Fruit fly (Drosophila melanogaster): ENCODE results near the gene mRpS22.

mRpS22 gene

DNA sequence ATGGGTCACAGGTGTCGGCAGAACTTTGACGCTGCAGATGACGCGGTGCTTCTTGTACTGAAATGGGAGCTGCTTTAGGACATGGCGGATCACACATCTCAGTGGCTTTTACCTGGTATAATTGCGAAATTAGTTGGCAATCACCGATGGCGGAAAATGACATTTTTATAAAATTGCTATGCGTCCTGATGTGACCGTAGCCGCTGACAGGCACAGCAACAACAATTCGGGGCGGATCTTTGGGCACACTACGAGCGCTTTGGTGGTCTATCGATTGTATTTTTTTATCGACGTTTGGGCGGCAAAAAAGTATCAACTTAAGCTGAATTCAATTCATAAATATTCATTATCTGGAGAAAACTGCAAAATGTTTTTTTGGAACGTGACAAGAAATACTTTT, 37.2 kb downstream of the mRpS22 start, which contains the start of gene CG4951 (continued):
- TF ChIP-seq crc (GFP tag; optimal IDR thresholded peaks at IDR 0.05) (no peak), CG34422 (GFP tag; IDR thresholded peaks at IDR 0.05) (0 out of 3 replicates have a peak, but pooled peaks have one; percentile 17), nmo (GFP tag; optimal IDR thresholded peaks at IDR 0.05) (peak; percentile 22), CG14710 (tag; optimal IDR thresholded peaks at IDR 0.05) (peak; percentile 40), nerfin-1 (tag; optimal IDR thresholded peaks at IDR 0.05) (peak; percentile 19), HmgD (GFP tag; optimal IDR thresholded peaks at IDR 0.05) (no peak), Ets97D (GFP tag; optimal IDR thresholded peaks at IDR 0.05) (peak; percentile 72), CG13894 (tag; optimal IDR thresholded peaks at IDR 0.05) (no peak), CG3726 (GFP tag; IDR thresholded peaks at IDR 0.05) (no peak), CG2120 (GFP tag; optimal IDR thresholded peaks at IDR 0.05) (no peak)

DNA sequence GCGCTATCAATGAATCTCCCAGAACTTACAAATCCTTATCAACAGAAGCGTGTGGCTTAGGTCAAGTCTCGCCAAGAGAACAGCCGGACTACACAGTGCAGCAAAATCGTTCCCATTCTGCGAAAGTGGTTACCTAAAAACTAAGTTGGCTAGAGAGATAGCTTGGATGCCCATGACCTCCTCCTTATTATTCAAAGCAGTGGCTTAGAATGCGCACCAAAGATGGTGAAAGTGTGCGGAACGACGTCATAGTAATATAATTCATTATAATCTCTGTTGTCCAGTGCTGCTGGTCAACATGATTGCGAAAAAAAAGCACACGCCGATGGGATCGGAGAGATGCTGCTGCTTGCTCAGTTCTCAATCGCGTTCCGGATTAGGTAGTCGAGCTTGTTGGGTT, 37.8 kb downstream of the mRpS22 start, which contains the start of gene Nep7:
Nep7 (plus strand) TSS at position 385 of the 400 bp plus-strand sequence.
- TF ChIP-seq gsb (GFP tag; IDR thresholded peaks at IDR 0.05) (peak; percentile 21; the same call in 1 of the 2 replicates), pan (optimal IDR thresholded peaks at IDR 0.05) (no peak), pan (GFP tag; optimal IDR thresholded peaks at IDR 0.05 in 1 of 2, IDR thresholded peaks at IDR 0.05 in 1 of 2) (peak in 1 of 2 experiments; percentile 5), Med (GFP tag) (peak; percentile 73), pzg (GFP tag; optimal IDR thresholded peaks at IDR 0.05) (no peak), C15 (GFP tag; IDR thresholded peaks at IDR 0.05) (0 out of 3 replicates have a peak, but pooled peaks have one; percentile 26), CG34376 (GFP tag; optimal IDR thresholded peaks at IDR 0.05) (peak; percentile 81), Dll (GFP tag; IDR thresholded peaks at IDR 0.05; ENCODE audit: partially characterized antibody) (no peak), CG2120 (GFP tag; optimal IDR thresholded peaks at IDR 0.05) (peak; percentile 26), cwo (GFP tag; optimal IDR thresholded peaks at IDR 0.05) (peak; percentile 47), E2f2 (GFP tag; IDR thresholded peaks at IDR 0.05) (no peak), CG17359 (tag; optimal IDR thresholded peaks at IDR 0.05) (no peak), PHDP (tag; optimal IDR thresholded peaks at IDR 0.05) (no peak), sqz (GFP tag; optimal IDR thresholded peaks at IDR 0.05) (no peak), abd-A (tag; optimal IDR thresholded peaks at IDR 0.05) (no peak), CG17802 (tag; optimal IDR thresholded peaks at IDR 0.05) (no peak), Drgx (GFP tag; IDR thresholded peaks at IDR 0.05) (peak; percentile 37; the same call in 1 of the 2 replicates), HLH3B (GFP tag; IDR thresholded peaks at IDR 0.05) (0 out of 2 replicates have a peak, but pooled peaks have one; percentile 12), dysf (GFP tag; IDR thresholded peaks at IDR 0.05) (0 out of 3 replicates have a peak, but pooled peaks have one; percentile 30), row (GFP tag; IDR thresholded peaks at IDR 0.05) (peak; percentile 27; the same call in 1 of the 3 replicates), CG10543 (GFP tag; optimal IDR thresholded peaks at IDR 0.05) (peak; percentile 46), sug (tag; optimal IDR thresholded peaks at IDR 0.05) (peak; percentile 29), slbo (GFP tag; IDR thresholded peaks at IDR 0.05) (0 out of 2 replicates have a peak, but pooled peaks have one; percentile 35), Rfx (GFP tag; IDR thresholded peaks at IDR 0.05) (0 out of 2 replicates have a peak, but pooled peaks have one; percentile 28)

DNA sequence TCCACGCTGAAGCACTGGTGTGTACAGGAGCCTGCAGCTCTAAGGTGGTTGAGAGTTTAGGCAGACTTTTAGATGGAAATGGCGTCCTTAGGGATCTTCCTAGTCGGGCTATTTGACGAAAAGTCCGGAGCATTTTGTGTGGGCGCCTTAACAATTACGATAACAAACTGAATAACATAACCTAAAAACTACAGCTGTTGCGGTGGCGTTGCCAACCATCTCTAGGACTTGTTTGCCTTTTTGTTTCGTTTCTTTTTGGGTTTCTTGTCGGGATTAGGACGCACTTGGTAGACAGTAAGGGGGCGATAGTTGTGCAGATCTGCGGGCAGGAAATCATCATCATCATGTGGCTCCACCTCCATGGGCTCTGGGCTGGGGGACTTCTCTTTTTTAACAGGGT, 41.3 kb downstream of the mRpS22 start:
- peak; percentile 36 for TF ChIP-seq gfzf (GFP tag; optimal IDR thresholded peaks at IDR 0.05)
- peak; percentile 29 for TF ChIP-seq pzg (GFP tag; optimal IDR thresholded peaks at IDR 0.05)
- peak; percentile 60; the same call in 1 of the 3 replicates for TF ChIP-seq CG34422 (GFP tag; IDR thresholded peaks at IDR 0.05)
- no peak for TF ChIP-seq Abd-B (GFP tag; optimal IDR thresholded peaks at IDR 0.05)
- TF ChIP-seq CG7928 (GFP tag; optimal IDR thresholded peaks at IDR 0.05), result peak; percentile 1
- peak; percentile 62 for TF ChIP-seq MBD-R2 (GFP tag; IDR thresholded peaks at IDR 0.05)
- no peak for TF ChIP-seq CG11247 (GFP tag; IDR thresholded peaks at IDR 0.05)
- TF ChIP-seq CG11696 (GFP tag; IDR thresholded peaks at IDR 0.05), result no peak
- peak; percentile 16; the same call in 1 of the 2 replicates for TF ChIP-seq Scr (GFP tag; IDR thresholded peaks at IDR 0.05; ENCODE audit: partially characterized antibody)
- TF ChIP-seq E2f2 (GFP tag; IDR thresholded peaks at IDR 0.05), result peak; percentile 28; the same call in 1 of the 2 replicates
- TF ChIP-seq Dref (GFP tag; IDR thresholded peaks at IDR 0.05), result peak; percentile 36; the same call in 1 of the 2 replicates
- no peak for TF ChIP-seq CG1647 (GFP tag; optimal IDR thresholded peaks at IDR 0.05)
- TF ChIP-seq CG18262 (tag; optimal IDR thresholded peaks at IDR 0.05), result no peak
- peak in 1 of 2 experiments; percentile 74 for TF ChIP-seq crp (GFP tag; optimal IDR thresholded peaks at IDR 0.05)
- TF ChIP-seq bigmax (GFP tag; optimal IDR thresholded peaks at IDR 0.05), result peak; percentile 98

Measured in whole organism, embryonic.